Worm (Caenorhabditis elegans) whole organism, L4 larva: ENCODE results near the gene mel-46.
"Not testable (repeated sequence)": the region's sequence is repeated elsewhere in the genome, so short reads cannot be mapped to it uniquely, and the experiment has no call there.

Experiments used
- D1046.2 ChIP-seq: fragments of 200-800 bp; sonication (Bioruptor generic); IDR thresholded peaks from 2 replicates; pipeline ENCODE4 v1.3.6; 2022; ENCODE audit warnings: missing genetic modification characterization, missing compliant biosample characterization
- F49E8.2 ChIP-seq: sonication (generic microtip); optimal IDR thresholded peaks from 2 replicates; lab custom pipeline; 2016; ENCODE audit warnings: missing compliant biosample characterization, mild to moderate bottlenecking, missing genetic modification characterization, borderline replicate concordance
- Y5F2A.4 ChIP-seq: fragments of 200-800 bp; sonication (Bioruptor generic); optimal IDR thresholded peaks from 2 replicates; lab custom pipeline; 2018; ENCODE audit warnings: mild to moderate bottlenecking, missing genetic modification characterization, missing compliant biosample characterization
- aha-1 ChIP-seq: fragments of 150-350 bp; peaks from one replicate; lab custom pipeline; 2014; ENCODE audit warnings: missing biosample characterization, missing genetic modification characterization
- arid-1 ChIP-seq: fragments of 200-800 bp; sonication (Bioruptor generic); conservative IDR thresholded peaks from 2 replicates; pipeline ENCODE4 v1.3.6; 2022; ENCODE audit warnings: missing genetic modification reagents, missing genetic modification characterization, missing compliant biosample characterization
- attf-4 ChIP-seq: sonication (generic microtip); optimal IDR thresholded peaks from 3 replicates; lab custom pipeline; 2017; ENCODE audit warnings: missing biosample characterization, missing genetic modification characterization
- ces-1 ChIP-seq: fragments of 150-350 bp; sonication (generic microtip); optimal IDR thresholded peaks from 4 replicates; lab custom pipeline; 2014; ENCODE audit warnings: missing biosample characterization, missing genetic modification reagents, missing genetic modification characterization
- ctbp-1 ChIP-seq: fragments of 200-800 bp; sonication (Bioruptor generic); IDR thresholded peaks from 2 replicates; pipeline ENCODE4 v1.3.6; 2022; ENCODE audit warnings: missing genetic modification reagents, missing genetic modification characterization, missing compliant biosample characterization
- daf-16 ChIP-seq, 3 experiments: sonication (generic microtip); optimal IDR thresholded peaks; 2 replicates each; lab custom pipeline; 2016 to 2017; ENCODE audit warnings: missing genetic modification characterization in 3 of 3, missing genetic modification reagents in 3 of 3, mild to moderate bottlenecking in 2 of 3, missing compliant biosample characterization in 2 of 3, missing biosample characterization in 1 of 3, moderate library complexity in 1 of 3
- daf-8 ChIP-seq: fragments of 200-800 bp; sonication (Bioruptor generic); IDR thresholded peaks from 2 replicates; pipeline ENCODE4 v1.3.6; 2022; ENCODE audit warnings: missing genetic modification characterization, missing compliant biosample characterization
- dmd-8 ChIP-seq: fragments of 200-800 bp; sonication (Bioruptor generic); IDR thresholded peaks from 2 replicates; pipeline ENCODE4 v1.3.6; 2022; ENCODE audit warnings: missing genetic modification characterization, missing compliant biosample characterization
- dpl-1 ChIP-seq: fragments of 150-350 bp; optimal IDR thresholded peaks from 2 replicates; lab custom pipeline; 2014; ENCODE audit warnings: missing biosample characterization, missing genetic modification reagents, missing genetic modification characterization
- dve-1 ChIP-seq: sonication (generic microtip); optimal IDR thresholded peaks from 2 replicates; lab custom pipeline; 2017; ENCODE audit warnings: antibody characterized with exemption, mild to moderate bottlenecking, missing genetic modification characterization, missing compliant biosample characterization; ENCODE audit not compliant: insufficient read depth
- fos-1 ChIP-seq: fragments of 150-350 bp; optimal IDR thresholded peaks from 2 replicates; lab custom pipeline; 2014; ENCODE audit warnings: missing biosample characterization, missing genetic modification characterization
- hmg-1.1 ChIP-seq: fragments of 200-800 bp; sonication (Bioruptor generic); IDR thresholded peaks from 2 replicates; pipeline ENCODE4 v1.3.6; 2022; ENCODE audit warnings: missing genetic modification reagents, missing genetic modification characterization, missing compliant biosample characterization
- lim-7 ChIP-seq: fragments of 200-800 bp; sonication (Bioruptor generic); IDR thresholded peaks from 2 replicates; pipeline ENCODE4 v1.3.6; 2022; ENCODE audit warnings: missing genetic modification characterization, missing compliant biosample characterization
- lin-1 ChIP-seq: fragments of 200-800 bp; sonication (Bioruptor generic); IDR thresholded peaks from 2 replicates; pipeline ENCODE4 v1.3.6; 2022; ENCODE audit warnings: missing genetic modification reagents, missing genetic modification characterization, missing compliant biosample characterization
- lin-15B ChIP-seq: fragments of 150-350 bp; sonication (generic microtip); optimal IDR thresholded peaks from 3 replicates; lab custom pipeline; 2014; ENCODE audit warnings: missing biosample characterization, missing genetic modification characterization
- lir-3 ChIP-seq: sonication (generic microtip); optimal IDR thresholded peaks from 2 replicates; lab custom pipeline; 2016; ENCODE audit warnings: mild to moderate bottlenecking, missing genetic modification characterization, missing compliant biosample characterization
- nhr-11 ChIP-seq: fragments of 150-350 bp; optimal IDR thresholded peaks from 2 replicates; lab custom pipeline; 2014; ENCODE audit warnings: missing biosample characterization, missing genetic modification characterization
- nhr-25 ChIP-seq: sonication (generic microtip); optimal IDR thresholded peaks from 2 replicates; lab custom pipeline; 2017; ENCODE audit warnings: missing genetic modification characterization, mild to moderate bottlenecking, missing compliant biosample characterization, antibody characterized with exemption, moderate library complexity, borderline replicate concordance; ENCODE audit not compliant: insufficient read depth
- pha-4 ChIP-seq, 2 experiments: fragments of 150-350 bp in 1 of 2; fragments of 200-800 bp in 1 of 2; sonication (Bioruptor generic) in 1 of 2; IDR thresholded peaks in 1 of 2; optimal IDR thresholded peaks in 1 of 2; 2 replicates each; pipeline versions ENCODE4 v1.3.6 to Lab custom; 2014 to 2022; ENCODE audit warnings: missing genetic modification characterization in 2 of 2, missing genetic modification reagents in 2 of 2, missing biosample characterization in 1 of 2, missing compliant biosample characterization in 1 of 2
- snpc-1.2 ChIP-seq: fragments of 200-800 bp; sonication (Bioruptor generic); IDR thresholded peaks from 2 replicates; pipeline ENCODE4 v1.3.6; 2022; ENCODE audit warnings: missing genetic modification reagents, missing genetic modification characterization, missing compliant biosample characterization
- spr-3 ChIP-seq: fragments of 200-800 bp; sonication (Bioruptor generic); optimal IDR thresholded peaks from 2 replicates; lab custom pipeline; 2018; ENCODE audit warnings: mild to moderate bottlenecking, missing genetic modification characterization, missing compliant biosample characterization
- tag-97 ChIP-seq: fragments of 200-800 bp; sonication (Bioruptor generic); IDR thresholded peaks from 2 replicates; pipeline ENCODE4 v1.3.6; 2022; ENCODE audit warnings: missing genetic modification characterization, missing compliant biosample characterization
- unc-130 ChIP-seq: sonication (generic microtip); optimal IDR thresholded peaks from 2 replicates; lab custom pipeline; 2016; ENCODE audit warnings: missing genetic modification reagents, missing genetic modification characterization, missing compliant biosample characterization
- unc-62 ChIP-seq, 3 experiments: fragments of 150-350 bp in 1 of 3; sonication (generic microtip); optimal IDR thresholded peaks in 2 of 3; peaks in 1 of 3; 1 replicate in 1 of 3; 2 replicates in 2 of 3; lab custom pipeline; 2014 to 2017; ENCODE audit warnings: missing biosample characterization in 3 of 3, missing genetic modification characterization in 3 of 3, missing genetic modification reagents in 3 of 3, missing genotype in 1 of 3
- zip-2 ChIP-seq: fragments of 150-350 bp; optimal IDR thresholded peaks from 2 replicates; lab custom pipeline; 2014; ENCODE audit warnings: missing biosample characterization, missing genetic modification characterization

The mel-46 gene

ce11 chrIV:16813825-16814224 is 49.5 kb downstream of the mel-46 start, which contains the start of gene Y116A8A.2:
TSS of gene Y116A8A.2 (minus strand) at chrIV:16813925.
- TF ChIP-seq daf-16 (GFP tag; optimal IDR thresholded peaks at IDR 0.05; lab: Kevin White, UChicago), result no peak
- TF ChIP-seq daf-16 (tag; optimal IDR thresholded peaks at IDR 0.05; lab: Kevin White, UChicago), result no peak
- TF ChIP-seq lin-15B (tag; lab: Kevin White, UChicago), result no peak
- TF ChIP-seq arid-1, result no peak
- TF ChIP-seq lir-3 (tag; lab: Kevin White, UChicago), result no peak
- no peak for TF ChIP-seq daf-8 (GFP tag; lab: Robert Waterston, UW)
- no peak for TF ChIP-seq fos-1 (tag; lab: Kevin White, UChicago)
- TF ChIP-seq dpl-1 (GFP tag; lab: Kevin White, UChicago), result no peak
- TF ChIP-seq unc-62 (GFP tag; optimal IDR thresholded peaks at IDR 0.05 in 1 of 2; lab: Kevin White, UChicago), result no peak
- no peak for TF ChIP-seq unc-62 (tag; optimal IDR thresholded peaks at IDR 0.05; lab: Kevin White, UChicago)
- no peak for TF ChIP-seq dmd-8 (GFP tag; lab: Robert Waterston, UW)
- TF ChIP-seq unc-130 (GFP tag; lab: Kevin White, UChicago), result no peak
- no peak for TF ChIP-seq lim-7 (GFP tag; lab: Robert Waterston, UW)
- no peak for TF ChIP-seq ctbp-1 (GFP tag; lab: Robert Waterston, UW)
- TF ChIP-seq zip-2 (tag; lab: Kevin White, UChicago), result no peak
- no peak for TF ChIP-seq hmg-1.1
- TF ChIP-seq nhr-11 (tag; lab: Kevin White, UChicago), result no peak
- no peak for TF ChIP-seq lin-1 (GFP tag; lab: Robert Waterston, UW)
- no peak for TF ChIP-seq F49E8.2 (tag; lab: Kevin White, UChicago)

- no peak for TF ChIP-seq attf-4 (tag; lab: Kevin White, UChicago)
- TF ChIP-seq tag-97 (GFP tag; lab: Robert Waterston, UW), result no peak
- no peak for TF ChIP-seq Y5F2A.4 (GFP tag; lab: Kevin White, UChicago)
- peak; percentile 82 for TF ChIP-seq ces-1 (GFP tag; lab: Kevin White, UChicago)
- no peak for TF ChIP-seq nhr-25
- no peak for TF ChIP-seq hmg-1.1
- no peak for TF ChIP-seq dve-1
- TF ChIP-seq, all 104 proteins: peak for 1
These were observed 51.2 kb downstream of the mel-46 start for ce11 chrIV:16812116-16812515.

DNA sequence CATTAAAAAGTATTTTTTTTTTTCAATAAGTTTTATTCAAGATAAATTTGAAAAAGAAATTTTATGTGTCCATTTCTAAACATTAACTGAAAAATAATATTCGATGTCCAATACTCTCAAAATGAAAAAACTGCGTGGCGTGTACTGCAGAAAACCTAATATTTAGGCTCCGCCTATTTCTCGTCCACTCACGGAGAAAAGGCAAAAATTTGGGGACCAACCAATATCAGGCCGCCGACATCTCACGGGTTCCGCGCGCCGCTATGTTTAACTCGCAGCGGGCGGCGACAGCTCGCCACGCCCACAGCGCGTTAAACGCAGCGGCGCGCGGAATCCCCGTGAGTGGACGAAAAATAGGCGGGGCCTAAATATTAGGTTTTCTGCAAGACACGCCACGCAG is 54.7 kb downstream of the mel-46 start:
- peak; percentile 30 for TF ChIP-seq aha-1
- TF ChIP-seq pha-4 (GFP tag; IDR thresholded peaks at IDR 0.05; lab: Robert Waterston, UW), result 0 out of 2 replicates have a peak, but pooled peaks have one; percentile 12
- not testable (repeated sequence) for TF ChIP-seq pha-4 (tag; optimal IDR thresholded peaks at IDR 0.05; lab: Kevin White, UChicago)
- peak; percentile 98 for TF ChIP-seq snpc-1.2 (GFP tag; lab: Robert Waterston, UW)
- TF ChIP-seq, all 104 proteins: peak for 3; not testable (repeated sequence) for 101

DNA sequence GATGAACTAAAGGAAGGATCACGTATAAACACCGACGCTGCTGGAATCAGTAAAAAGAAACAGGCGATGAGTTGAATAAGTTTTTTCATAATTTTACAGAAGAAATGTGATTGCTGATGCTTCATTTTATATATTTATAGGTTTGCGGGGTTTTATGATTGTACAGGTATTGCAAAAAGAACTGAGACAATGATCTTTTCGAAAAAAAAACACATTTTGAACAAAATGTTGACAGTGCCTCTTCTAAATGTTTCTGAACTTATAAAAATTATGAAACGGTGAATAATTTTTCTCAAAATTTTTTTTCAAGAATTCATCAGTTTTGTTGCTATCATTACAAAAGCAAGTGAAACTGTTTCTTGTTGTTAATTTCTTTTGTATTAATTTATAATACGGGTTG is 56.9 kb downstream of the mel-46 start, which contains the start of gene clec-193:
clec-193 (minus strand) TSS at position 101 of the 400 bp plus-strand sequence.
- TF ChIP-seq ces-1 (GFP tag; lab: Kevin White, UChicago), result no peak
- no peak for TF ChIP-seq nhr-11 (tag; lab: Kevin White, UChicago)
- no peak for TF ChIP-seq spr-3 (GFP tag; lab: Kevin White, UChicago)
- no peak for TF ChIP-seq D1046.2 (GFP tag; lab: Robert Waterston, UW)
- peak in 1 of 2 experiments; percentile 32 for TF ChIP-seq unc-62 (GFP tag; optimal IDR thresholded peaks at IDR 0.05 in 1 of 2; lab: Kevin White, UChicago)
- no peak for TF ChIP-seq unc-62 (tag; optimal IDR thresholded peaks at IDR 0.05; lab: Kevin White, UChicago)
